Worm (Caenorhabditis elegans): ENCODE results near the gene C01G10.9.

The C01G10.9 gene

DNA sequence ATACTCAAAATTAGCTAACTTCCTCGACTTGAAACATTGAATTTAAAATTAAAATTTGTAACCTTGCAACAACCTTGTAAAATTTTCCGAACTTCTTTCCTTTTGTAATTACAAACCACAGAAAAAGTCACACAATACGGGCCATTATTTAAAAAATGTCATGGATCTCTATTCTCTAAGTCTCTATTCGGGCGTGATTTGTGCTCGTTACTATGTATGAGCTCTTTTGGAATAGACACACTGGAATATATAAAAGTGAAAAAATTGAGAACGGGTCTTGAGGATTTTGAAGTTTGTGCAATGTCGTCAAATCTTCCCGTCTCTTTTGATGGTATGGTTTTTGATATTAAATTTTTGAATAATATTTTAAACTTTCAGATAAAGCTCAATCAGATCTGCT is 45.6 kb downstream of the C01G10.9 start, which contains the start of gene srr-7:
TSS of gene srr-7 (plus strand) at position 301 of the 400 bp plus-strand sequence.
- no peak for TF ChIP-seq him-1 (tag; optimal IDR thresholded peaks at IDR 0.05)
- no peak for TF ChIP-seq dao-5 (tag; optimal IDR thresholded peaks at IDR 0.05)
- no peak for TF ChIP-seq W03F9.2 (tag; optimal IDR thresholded peaks at IDR 0.05)

DNA sequence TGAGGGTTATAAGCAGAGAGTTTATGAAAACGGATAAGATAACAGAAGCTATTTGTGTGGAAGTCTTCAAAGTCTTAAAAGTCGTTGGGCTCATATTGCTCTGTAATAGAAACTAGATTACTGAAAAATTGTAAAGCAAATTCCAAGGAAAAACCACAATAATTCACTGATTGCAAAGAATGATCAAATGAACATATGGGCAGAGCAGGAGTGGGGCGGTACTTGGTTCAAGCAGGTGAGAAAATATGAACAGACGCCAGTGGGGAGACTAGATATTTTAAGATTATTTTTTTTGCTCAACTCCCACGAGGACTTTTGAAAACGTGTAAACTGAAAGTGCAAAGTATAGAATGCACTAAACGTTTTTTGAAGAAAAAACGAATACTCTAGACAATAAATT is 50.1 kb downstream of the C01G10.9 start, which contains the start of gene str-171:
TSS of gene str-171 (minus strand) at position 101 of the 400 bp plus-strand sequence.
- TF ChIP-seq him-1 (tag; optimal IDR thresholded peaks at IDR 0.05), result no peak
- no peak for TF ChIP-seq W03F9.2 (tag; optimal IDR thresholded peaks at IDR 0.05)
- TF ChIP-seq dao-5 (tag; optimal IDR thresholded peaks at IDR 0.05), result no peak

Measured in whole organism, L4/young adult.